Fruit fly (Drosophila melanogaster): ENCODE data around the gene CG12499.

- TF ChIP-seq Six4 (GFP tag; optimal IDR thresholded peaks at IDR 0.05) (no peak), yki (optimal IDR thresholded peaks at IDR 0.05) (no peak), gsb-n (tag; optimal IDR thresholded peaks at IDR 0.05) (no peak), bsh (GFP tag; optimal IDR thresholded peaks at IDR 0.05) (no peak), fru (optimal IDR thresholded peaks at IDR 0.05) (no peak)
These were observed 42.5 kb upstream of the CG12499 start, which contains the start of gene CG5376 for dm6 chr3R:22488855-22489254.
